Fruit fly (Drosophila melanogaster): ENCODE data around the gene plh.

Gene plh

dm6 chr3R:4987408-4987807 lies 23.4 kb downstream of the plh start (continued):
- TF ChIP-seq CG34224 (GFP tag; IDR thresholded peaks at IDR 0.05; ENCODE audit: partially characterized antibody): no peak
- no peak for TF ChIP-seq CG8290 (GFP tag; optimal IDR thresholded peaks at IDR 0.05)
- TF ChIP-seq CG8290 (tag; optimal IDR thresholded peaks at IDR 0.05): peak in 1 of 2 experiments; percentile 26
- peak; percentile 16 for TF ChIP-seq CG13894 (tag; optimal IDR thresholded peaks at IDR 0.05)
- TF ChIP-seq mam (GFP tag; optimal IDR thresholded peaks at IDR 0.05): no peak

- TF ChIP-seq bab2 (GFP tag; optimal IDR thresholded peaks at IDR 0.05) (no peak), Bdp1 (GFP tag; optimal IDR thresholded peaks at IDR 0.05) (no peak), CG4282 (GFP tag; optimal IDR thresholded peaks at IDR 0.05) (no peak), pan (optimal IDR thresholded peaks at IDR 0.05) (no peak), pan (GFP tag; optimal IDR thresholded peaks at IDR 0.05 in 1 of 2, IDR thresholded peaks at IDR 0.05 in 1 of 2) (peak in 1 of 2 experiments; percentile 7), Rx (GFP tag; IDR thresholded peaks at IDR 0.05) (no peak), sr (GFP tag; IDR thresholded peaks at IDR 0.05) (peak; percentile 27; the same call in 1 of the 3 replicates), gsb (GFP tag; IDR thresholded peaks at IDR 0.05) (no peak), sim (GFP tag; IDR thresholded peaks at IDR 0.05) (0 out of 2 replicates have a peak, but pooled peaks have one; percentile 24), CG6854 (GFP tag; optimal IDR thresholded peaks at IDR 0.05) (no peak), crol (GFP tag; IDR thresholded peaks at IDR 0.05) (peak; percentile 66), br (optimal IDR thresholded peaks at IDR 0.05) (no peak), CG10654 (GFP tag; optimal IDR thresholded peaks at IDR 0.05) (no peak), hbn (GFP tag; IDR thresholded peaks at IDR 0.05; ENCODE audit: partially characterized antibody) (no peak), lmd (GFP tag; IDR thresholded peaks at IDR 0.05) (no peak), sd (tag; optimal IDR thresholded peaks at IDR 0.05) (peak; percentile 45), Med (GFP tag) (peak; percentile 59), CG7963 (GFP tag; IDR thresholded peaks at IDR 0.05; ENCODE audit: partially characterized antibody) (0 out of 3 replicates have a peak, but pooled peaks have one; percentile 32), chm (GFP tag; IDR thresholded peaks at IDR 0.05) (no peak), CG4820 (GFP tag; optimal IDR thresholded peaks at IDR 0.05) (no peak), Pdp1 (GFP tag; optimal IDR thresholded peaks at IDR 0.05) (peak in 1 of 2 experiments; percentile 40)
Measured at dm6 chr3R:4986666-4987065, 24.2 kb downstream of the plh start.

- TF ChIP-seq CG17359 (tag; optimal IDR thresholded peaks at IDR 0.05): no peak
- TF ChIP-seq cad (GFP tag; optimal IDR thresholded peaks at IDR 0.05): peak; percentile 9
- TF ChIP-seq CG31224 (GFP tag; IDR thresholded peaks at IDR 0.05): peak; percentile 12; the same call in 1 of the 2 replicates
- 0 out of 3 replicates have a peak, but pooled peaks have one; percentile 9 for TF ChIP-seq CG17361 (GFP tag; IDR thresholded peaks at IDR 0.05)
- TF ChIP-seq CG15479 (GFP tag; optimal IDR thresholded peaks at IDR 0.05): no peak
- peak; percentile 68; the same call in 1 of the 3 replicates for TF ChIP-seq CG2199 (GFP tag; IDR thresholded peaks at IDR 0.05)
- TF ChIP-seq ara (GFP tag; IDR thresholded peaks at IDR 0.05): no peak
- TF ChIP-seq lov (optimal IDR thresholded peaks at IDR 0.05): no peak
- TF ChIP-seq lov (GFP tag; IDR thresholded peaks at IDR 0.05): peak; percentile 74; the same call in 1 of the 3 replicates
- TF ChIP-seq ac (GFP tag; optimal IDR thresholded peaks at IDR 0.05): no peak
- TF ChIP-seq ci (GFP tag; IDR thresholded peaks at IDR 0.05): peak; percentile 56; the same call in 2 of the 3 replicates
- TF ChIP-seq CG9932 (GFP tag; IDR thresholded peaks at IDR 0.05): 0 out of 2 replicates have a peak, but pooled peaks have one; percentile 18
- peak; percentile 80 for TF ChIP-seq Hey (tag; optimal IDR thresholded peaks at IDR 0.05)
- peak; percentile 47 for TF ChIP-seq oc (tag; optimal IDR thresholded peaks at IDR 0.05)
- no peak for TF ChIP-seq eve (GFP tag; optimal IDR thresholded peaks at IDR 0.05)
- TF ChIP-seq CG11560 (tag; IDR thresholded peaks at IDR 0.05): no peak
- no peak for TF ChIP-seq Scr (GFP tag; IDR thresholded peaks at IDR 0.05; ENCODE audit: partially characterized antibody)
- TF ChIP-seq sr (GFP tag; IDR thresholded peaks at IDR 0.05): no peak
- TF ChIP-seq gsb-n (tag; optimal IDR thresholded peaks at IDR 0.05): peak; percentile 20
- peak; percentile 88 for TF ChIP-seq pros (GFP tag; optimal IDR thresholded peaks at IDR 0.05)
- peak; percentile 24 for TF ChIP-seq run (tag; optimal IDR thresholded peaks at IDR 0.05)
- no peak for TF ChIP-seq repo (GFP tag; optimal IDR thresholded peaks at IDR 0.05)
- TF ChIP-seq hkb (optimal IDR thresholded peaks at IDR 0.05): no peak
- TF ChIP-seq hkb (GFP tag; IDR thresholded peaks at IDR 0.05): 0 out of 2 replicates have a peak, but pooled peaks have one; percentile 8
- peak; percentile 41 for TF ChIP-seq abd-A (tag; optimal IDR thresholded peaks at IDR 0.05)
- TF ChIP-seq nerfin-1 (tag; optimal IDR thresholded peaks at IDR 0.05): peak; percentile 59
- peak; percentile 77 for TF ChIP-seq Med (GFP tag)
Measured at dm6 chr3R:4984688-4985087, 26.1 kb downstream of the plh start.
